Fruit fly (Drosophila melanogaster): ENCODE results near the gene CG7550.
A peak's percentile ranks its signal among the peaks of the same experiment; 100 is the strongest.

The CG7550 gene

dm6 chr3L:8081822-8082221 is 42.5 kb downstream of the CG7550 start (continued):
- TF ChIP-seq CG15336 (GFP tag; IDR thresholded peaks at IDR 0.05) = no peak; the same call in 1 of the 2 replicates
- TF ChIP-seq CG11762 (GFP tag; optimal IDR thresholded peaks at IDR 0.05; ENCODE audit: insufficient read depth) = peak; percentile 26
- TF ChIP-seq Sox102F (GFP tag; optimal IDR thresholded peaks at IDR 0.05) = peak; percentile 85
- no peak for TF ChIP-seq acj6 (GFP tag; optimal IDR thresholded peaks at IDR 0.05)
- peak; percentile 44 for TF ChIP-seq CG7368 (GFP tag; optimal IDR thresholded peaks at IDR 0.05)
- TF ChIP-seq CG10669 (GFP tag; optimal IDR thresholded peaks at IDR 0.05) = no peak
- TF ChIP-seq Sox15 (GFP tag; optimal IDR thresholded peaks at IDR 0.05) = no peak
- peak; percentile 49; the same call in 1 of the 3 replicates for TF ChIP-seq CG8119 (GFP tag; IDR thresholded peaks at IDR 0.05)
- no peak for TF ChIP-seq CG32006 (GFP tag; optimal IDR thresholded peaks at IDR 0.05)
- TF ChIP-seq CG6163 (GFP tag; IDR thresholded peaks at IDR 0.05) = peak; percentile 74; the same call in 2 of the 3 replicates
- peak; percentile 38 for TF ChIP-seq CG6792 (GFP tag; optimal IDR thresholded peaks at IDR 0.05)
- TF ChIP-seq salr (GFP tag; optimal IDR thresholded peaks at IDR 0.05) = peak; percentile 32 to 35
- TF ChIP-seq fkh (GFP tag; optimal IDR thresholded peaks at IDR 0.05) = peak; percentile 88
- TF ChIP-seq Hr4 (GFP tag; optimal IDR thresholded peaks at IDR 0.05) = no peak
- peak; percentile 58 for TF ChIP-seq esn (GFP tag; optimal IDR thresholded peaks at IDR 0.05)
- no peak for TF ChIP-seq Gug (GFP tag; IDR thresholded peaks at IDR 0.05)
- peak in 1 of 2 experiments; percentile 58 for TF ChIP-seq ss (GFP tag; optimal IDR thresholded peaks at IDR 0.05)
- TF ChIP-seq CG6808 (GFP tag; optimal IDR thresholded peaks at IDR 0.05) = no peak
- peak; percentile 28 for TF ChIP-seq CG8632 (GFP tag; optimal IDR thresholded peaks at IDR 0.05)
- no peak for TF ChIP-seq Blimp-1 (GFP tag; optimal IDR thresholded peaks at IDR 0.05)
- no peak for TF ChIP-seq CG6276 (GFP tag; optimal IDR thresholded peaks at IDR 0.05)
- peak; percentile 8 for TF ChIP-seq CG8319 (GFP tag; optimal IDR thresholded peaks at IDR 0.05)
- no peak for TF ChIP-seq Hr39 (GFP tag; optimal IDR thresholded peaks at IDR 0.05)

dm6 chr3L:8080790-8081189 is 43.5 kb downstream of the CG7550 start:
- TF ChIP-seq CG6854 (GFP tag; optimal IDR thresholded peaks at IDR 0.05) (no peak), svp (GFP tag) (no peak), CG11902 (GFP tag; optimal IDR thresholded peaks at IDR 0.05) (no peak), Ets21C (GFP tag; optimal IDR thresholded peaks at IDR 0.05) (no peak), CG6792 (GFP tag; optimal IDR thresholded peaks at IDR 0.05) (no peak), Hr38 (GFP tag; optimal IDR thresholded peaks at IDR 0.05) (no peak), CG31627 (GFP tag; optimal IDR thresholded peaks at IDR 0.05) (no peak)

dm6 chr3L:8079598-8079997 is 44.7 kb downstream of the CG7550 start:
- TF ChIP-seq CG7368 (GFP tag; optimal IDR thresholded peaks at IDR 0.05) (no peak), eg (GFP tag; IDR thresholded peaks at IDR 0.05) (no peak), achi (GFP tag; optimal IDR thresholded peaks at IDR 0.05) (no peak), Eip78C (GFP tag) (no peak), dsx (GFP tag; optimal IDR thresholded peaks at IDR 0.05; ENCODE audit: poor library complexity, severe bottlenecking) (no peak), CG3919 (GFP tag; optimal IDR thresholded peaks at IDR 0.05) (no peak), svp (GFP tag) (no peak), Eip75B (GFP tag; optimal IDR thresholded peaks at IDR 0.05) (no peak), CG15336 (GFP tag; IDR thresholded peaks at IDR 0.05) (no peak), Smox (GFP tag; optimal IDR thresholded peaks at IDR 0.05) (no peak), CG6854 (GFP tag; optimal IDR thresholded peaks at IDR 0.05) (no peak), acj6 (GFP tag; optimal IDR thresholded peaks at IDR 0.05) (no peak), CG8119 (GFP tag; IDR thresholded peaks at IDR 0.05) (no peak)

- TF ChIP-seq Lpt (GFP tag; optimal IDR thresholded peaks at IDR 0.05) (no peak), lz (GFP tag; optimal IDR thresholded peaks at IDR 0.05) (no peak), Gug (GFP tag; IDR thresholded peaks at IDR 0.05) (no peak), OdsH (GFP tag; optimal IDR thresholded peaks at IDR 0.05) (no peak), Hr38 (GFP tag; optimal IDR thresholded peaks at IDR 0.05) (no peak), CG4318 (GFP tag; optimal IDR thresholded peaks at IDR 0.05) (no peak), CG31627 (GFP tag; optimal IDR thresholded peaks at IDR 0.05) (no peak), Hr4 (GFP tag; optimal IDR thresholded peaks at IDR 0.05) (no peak), Met (GFP tag; optimal IDR thresholded peaks at IDR 0.05) (no peak), CG10669 (GFP tag; optimal IDR thresholded peaks at IDR 0.05) (no peak), CG6276 (GFP tag; optimal IDR thresholded peaks at IDR 0.05) (no peak), Sox15 (GFP tag; optimal IDR thresholded peaks at IDR 0.05) (no peak), fd85E (GFP tag; optimal IDR thresholded peaks at IDR 0.05) (no peak), ss (GFP tag; optimal IDR thresholded peaks at IDR 0.05) (no peak), CG10631 (GFP tag; optimal IDR thresholded peaks at IDR 0.05) (no peak)
Measured at dm6 chr3L:8077953-8078352, 46.4 kb downstream of the CG7550 start.

Data from whole organism, prepupa.